Worm (Caenorhabditis elegans) whole organism, L1 larva: ENCODE results near the gene srx-125.

ENCODE experiments used
- ceh-90 ChIP-seq: sonication (generic microtip); optimal IDR thresholded peaks from 2 replicates; lab custom pipeline; 2016; ENCODE audit warnings: missing genetic modification characterization, missing compliant biosample characterization
- egl-27 ChIP-seq, 2 experiments: fragments of 150-350 bp in 1 of 2; sonication (generic microtip); optimal IDR thresholded peaks; 3 replicates each; lab custom pipeline; 2017 to 2018; ENCODE audit warnings: missing biosample characterization in 2 of 2, missing genetic modification characterization in 2 of 2, missing genetic modification reagents in 2 of 2
- elt-2 ChIP-seq: sonication (generic microtip); optimal IDR thresholded peaks from 2 replicates; lab custom pipeline; 2016; ENCODE audit warnings: missing genetic modification characterization, mild to moderate bottlenecking, inconsistent platforms, missing compliant biosample characterization, missing genetic modification reagents
- fkh-10 ChIP-seq: sonication (generic microtip); optimal IDR thresholded peaks from 2 replicates; lab custom pipeline; 2017; ENCODE audit warnings: missing biosample characterization, missing genetic modification reagents, missing genetic modification characterization
- mep-1 ChIP-seq: fragments of 150-350 bp; optimal IDR thresholded peaks from 2 replicates; lab custom pipeline; 2014; ENCODE audit warnings: missing biosample characterization, missing genetic modification characterization
- nhr-12 ChIP-seq: sonication (generic microtip); optimal IDR thresholded peaks from 2 replicates; lab custom pipeline; 2017; ENCODE audit warnings: missing biosample characterization, missing genetic modification characterization
- snpc-4 ChIP-seq: fragments of 150-350 bp; optimal IDR thresholded peaks from 2 replicates; lab custom pipeline; 2014; ENCODE audit warnings: missing biosample characterization, missing genetic modification characterization
- snu-23 ChIP-seq: sonication (generic microtip); optimal IDR thresholded peaks from 2 replicates; lab custom pipeline; 2016; ENCODE audit warnings: missing genetic modification characterization, missing compliant biosample characterization
- sptf-1 ChIP-seq: fragments of 150-350 bp; optimal IDR thresholded peaks from 2 replicates; lab custom pipeline; 2014; ENCODE audit warnings: missing biosample characterization, missing genetic modification characterization

- no peak for TF ChIP-seq ceh-90 (tag; lab: Kevin White, UChicago)
- no peak for TF ChIP-seq snpc-4 (tag; lab: Kevin White, UChicago)
- no peak for TF ChIP-seq elt-2
- TF ChIP-seq egl-27 (tag; optimal IDR thresholded peaks at IDR 0.05; lab: Kevin White, UChicago) = no peak
- no peak for TF ChIP-seq mep-1 (tag; lab: Kevin White, UChicago)
- TF ChIP-seq fkh-10 (GFP tag; lab: Kevin White, UChicago) = no peak
- TF ChIP-seq nhr-12 (tag; lab: Kevin White, UChicago) = no peak
- no peak for TF ChIP-seq sptf-1 (tag; lab: Kevin White, UChicago)
- no peak for TF ChIP-seq snu-23 (GFP tag; lab: Kevin White, UChicago)
These were observed 29.3 kb downstream of the srx-125 start for ce11 chrV:13396426-13396825.
